Worm (Caenorhabditis elegans): Measurements from ENCODE around the gene F55D1.1.

DNA sequence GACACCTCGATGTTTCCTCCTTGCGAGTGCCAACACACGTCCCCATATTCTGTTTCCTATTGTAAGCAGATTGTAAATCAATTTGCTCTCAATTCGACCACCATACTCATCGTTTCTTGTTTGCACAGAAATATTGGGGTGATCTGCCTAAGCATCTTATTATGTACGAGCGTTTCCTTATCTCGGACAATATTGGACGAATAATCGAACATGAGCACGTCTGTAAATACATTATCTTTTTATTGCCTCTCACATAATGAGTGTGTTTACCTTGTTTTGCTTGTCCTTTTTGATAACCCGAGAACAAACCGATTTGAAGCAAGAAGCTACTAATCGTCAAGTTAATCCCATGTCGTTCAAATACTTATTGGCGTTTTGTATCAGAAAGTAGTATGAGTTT lies 34.5 kb upstream of the F55D1.1 start:
- TF ChIP-seq fkh-3 (tag; optimal IDR thresholded peaks at IDR 0.05) = no peak
- TF ChIP-seq F52B5.7 (tag; optimal IDR thresholded peaks at IDR 0.05) = no peak
- no peak for TF ChIP-seq dpl-1 (GFP tag; optimal IDR thresholded peaks at IDR 0.05)
- no peak for TF ChIP-seq F57C9.4 (tag; optimal IDR thresholded peaks at IDR 0.05)
- no peak for TF ChIP-seq sptf-2 (GFP tag; optimal IDR thresholded peaks at IDR 0.05)
- no peak for TF ChIP-seq ztf-22 (GFP tag; optimal IDR thresholded peaks at IDR 0.05)
- TF ChIP-seq him-1 (tag; optimal IDR thresholded peaks at IDR 0.05) = no peak
- no peak for TF ChIP-seq cebp-2 (GFP tag; IDR thresholded peaks at IDR 0.05)
- TF ChIP-seq ceh-27 (GFP tag; optimal IDR thresholded peaks at IDR 0.05) = no peak

Measured in whole organism, young adult.